Worm (Caenorhabditis elegans): ENCODE results near the gene C34C12.8.

Gene C34C12.8

DNA sequence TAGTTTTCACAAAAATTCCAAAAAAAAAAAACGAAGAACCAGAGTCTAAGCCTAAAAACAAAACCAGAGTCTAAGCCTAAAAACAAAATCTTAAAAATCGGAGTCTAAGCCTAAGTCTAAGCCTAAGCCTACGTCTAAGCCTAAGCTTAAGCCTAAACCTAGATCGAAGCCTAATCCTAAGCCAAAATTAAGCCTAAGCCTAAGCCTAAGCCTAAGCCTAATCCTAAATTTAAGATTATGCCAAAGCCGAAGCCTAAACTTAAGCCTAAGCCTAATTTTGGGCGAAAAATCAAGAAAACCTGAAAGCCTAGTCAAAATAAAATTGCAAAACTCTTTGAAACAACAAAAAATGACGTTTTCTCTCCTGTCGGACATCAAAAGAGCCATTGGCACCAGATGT, 17.2 kb downstream of the C34C12.8 start:
- TF ChIP-seq W03F9.2 (tag; optimal IDR thresholded peaks at IDR 0.05) = no peak
- no peak for TF ChIP-seq him-1 (tag; optimal IDR thresholded peaks at IDR 0.05)
- no peak for TF ChIP-seq dao-5 (tag; optimal IDR thresholded peaks at IDR 0.05)

DNA sequence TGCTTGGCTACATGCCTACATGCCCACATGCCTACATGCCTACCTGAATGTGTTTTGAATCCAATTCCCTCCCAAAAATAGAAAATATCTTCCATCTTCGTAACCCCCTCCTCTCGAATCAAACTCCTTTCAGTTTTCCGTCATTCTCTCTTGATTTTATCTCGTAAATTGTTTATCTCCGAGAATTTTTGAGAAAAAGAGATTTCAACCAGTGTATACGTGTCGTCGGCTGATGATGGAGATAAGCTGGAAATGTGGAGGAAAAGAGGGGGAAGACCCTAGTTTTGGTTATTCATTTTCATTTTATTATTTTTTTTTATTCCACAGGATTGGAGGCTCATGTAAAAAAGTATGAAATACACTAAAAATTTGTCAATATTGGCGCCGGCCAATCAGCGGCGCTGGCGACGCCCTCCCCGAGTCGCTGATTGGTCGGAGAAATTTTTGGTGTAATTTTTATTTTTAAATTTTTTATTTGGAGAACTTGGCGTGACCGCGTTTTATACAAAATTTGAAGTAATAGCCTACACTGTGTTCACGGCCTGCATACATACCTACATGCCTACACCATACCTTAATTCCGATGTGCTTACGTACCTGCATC, 18.7 kb downstream of the C34C12.8 start:
- no peak for TF ChIP-seq him-1 (tag; optimal IDR thresholded peaks at IDR 0.05)
- no peak for TF ChIP-seq W03F9.2 (tag; optimal IDR thresholded peaks at IDR 0.05)
- TF ChIP-seq dao-5 (tag; optimal IDR thresholded peaks at IDR 0.05) = no peak

DNA sequence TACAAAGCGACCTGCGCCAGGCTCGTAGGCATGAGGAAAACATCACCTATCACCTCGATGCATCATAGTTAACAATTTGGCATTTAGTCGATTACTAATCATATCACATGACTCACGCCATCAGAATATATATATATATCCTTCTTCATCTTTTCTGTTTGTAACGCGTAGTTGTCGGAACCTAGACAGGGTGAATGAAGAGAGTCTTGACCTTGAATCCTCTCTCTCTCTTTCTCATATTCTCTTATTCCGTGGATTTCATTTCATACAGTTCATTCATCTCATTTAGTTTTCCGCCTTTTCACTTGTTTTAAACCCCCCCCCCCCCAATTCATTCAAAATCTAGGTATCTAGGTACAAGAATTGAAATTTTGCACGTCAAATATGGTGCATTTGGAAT, 20.0 kb downstream of the C34C12.8 start:
- TF ChIP-seq him-1 (tag; optimal IDR thresholded peaks at IDR 0.05) = no peak

DNA sequence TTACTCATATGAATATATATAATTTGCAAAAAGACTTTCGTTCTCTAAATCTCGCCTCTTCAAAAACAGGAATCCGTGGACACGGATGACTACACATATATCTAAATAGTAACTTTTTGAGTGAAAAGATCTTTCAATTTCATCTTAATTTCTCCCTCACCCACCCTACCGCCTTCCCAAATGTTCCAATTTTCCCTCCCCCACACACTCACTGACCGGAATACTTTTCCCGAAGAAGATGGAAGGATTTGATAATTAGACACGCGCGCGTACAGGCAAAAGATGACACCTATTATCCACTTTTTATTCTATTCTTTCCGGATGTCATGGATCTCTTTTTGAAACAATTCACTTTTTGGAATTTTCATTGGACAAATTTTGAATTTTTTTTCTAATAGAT, 20.7 kb downstream of the C34C12.8 start:
- TF ChIP-seq dao-5 (tag; optimal IDR thresholded peaks at IDR 0.05) = no peak
- no peak for TF ChIP-seq W03F9.2 (tag; optimal IDR thresholded peaks at IDR 0.05)
- TF ChIP-seq him-1 (tag; optimal IDR thresholded peaks at IDR 0.05) = no peak

DNA sequence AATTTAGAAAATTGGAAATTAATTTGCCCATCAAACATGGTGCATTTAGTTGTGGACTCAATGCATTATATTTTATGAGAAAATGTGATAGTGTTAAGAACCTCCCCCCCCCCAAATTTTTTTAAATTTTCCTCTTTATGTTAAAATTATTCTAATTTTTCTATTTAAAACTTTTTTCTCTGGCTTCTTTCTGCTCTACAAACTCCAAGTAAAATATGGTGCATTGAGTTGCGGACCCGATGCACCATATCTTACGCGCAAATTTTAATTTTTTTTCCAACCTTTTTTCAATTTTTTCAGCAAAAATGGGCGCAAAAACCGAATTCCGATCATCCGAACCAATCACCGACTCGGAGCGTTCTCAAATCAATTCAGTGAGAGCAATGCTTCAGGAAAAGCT, 22.1 kb downstream of the C34C12.8 start, which contains the start of gene C34C12.6:
Gene C34C12.6, plus strand, starts transcription at position 301 of the 400 bp plus-strand sequence.
- TF ChIP-seq him-1 (tag; optimal IDR thresholded peaks at IDR 0.05) = no peak
- no peak for TF ChIP-seq dao-5 (tag; optimal IDR thresholded peaks at IDR 0.05)
- TF ChIP-seq W03F9.2 (tag; optimal IDR thresholded peaks at IDR 0.05) = no peak

DNA sequence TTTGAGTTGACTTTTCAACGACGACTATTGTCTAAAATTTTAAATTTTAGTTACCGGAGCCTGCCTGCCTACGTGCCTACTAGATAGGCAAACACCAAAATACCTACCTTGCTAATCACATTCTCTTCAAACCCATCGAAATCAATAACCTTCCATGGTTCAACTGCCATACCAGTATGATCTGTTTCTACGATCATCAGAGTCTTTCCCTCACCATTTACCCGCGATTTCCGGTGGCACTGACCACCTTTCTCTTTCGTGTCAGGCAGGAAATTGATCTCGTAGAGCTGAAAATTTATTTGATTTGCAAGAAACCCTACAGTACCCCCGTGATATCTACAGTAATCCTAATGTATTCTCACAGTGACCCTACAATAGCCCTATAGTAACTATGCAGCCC, 24.8 kb downstream of the C34C12.8 start:
- TF ChIP-seq dao-5 (tag; optimal IDR thresholded peaks at IDR 0.05) = no peak
- TF ChIP-seq him-1 (tag; optimal IDR thresholded peaks at IDR 0.05) = no peak
- no peak for TF ChIP-seq W03F9.2 (tag; optimal IDR thresholded peaks at IDR 0.05)

DNA sequence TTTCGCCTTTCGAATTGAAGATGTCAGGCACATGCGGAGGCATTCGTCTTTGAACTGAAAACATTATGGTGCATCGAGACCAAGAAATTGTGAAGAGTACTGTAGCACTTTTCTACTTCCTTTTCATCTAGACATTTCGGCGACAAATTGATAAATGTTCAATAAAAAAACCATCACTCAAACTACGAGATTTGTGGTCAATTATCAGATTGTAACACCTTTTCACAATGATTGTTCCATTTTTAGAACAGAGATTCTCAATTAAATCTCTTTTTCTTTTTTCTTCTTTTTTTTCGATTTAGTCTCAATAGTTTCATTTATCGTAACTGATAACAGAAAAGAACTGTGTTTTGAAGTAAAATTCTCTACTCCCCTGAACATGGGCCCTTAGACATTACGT, 25.8 kb downstream of the C34C12.8 start:
- TF ChIP-seq dao-5 (tag; optimal IDR thresholded peaks at IDR 0.05) (no peak), W03F9.2 (tag; optimal IDR thresholded peaks at IDR 0.05) (no peak)

DNA sequence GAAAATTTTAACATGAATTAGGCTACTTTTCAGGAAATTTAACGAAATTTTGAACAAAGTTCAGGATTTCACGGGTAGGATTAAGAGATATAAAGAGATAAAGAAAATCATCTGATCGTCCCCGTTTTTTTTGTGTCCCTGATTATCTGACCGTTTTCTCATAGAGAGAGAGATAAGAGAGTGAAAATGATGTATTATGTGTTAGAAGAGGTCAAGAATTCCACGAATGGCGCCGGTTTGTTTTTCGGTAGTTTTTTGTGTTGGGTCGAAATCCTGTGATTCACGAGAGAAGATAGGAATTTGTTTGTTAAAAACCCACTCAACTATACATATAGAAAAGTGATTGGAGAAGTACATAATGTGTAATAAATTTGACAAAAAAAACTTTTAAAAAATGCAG, 26.9 kb downstream of the C34C12.8 start:
- no peak for TF ChIP-seq dao-5 (tag; optimal IDR thresholded peaks at IDR 0.05)
- no peak for TF ChIP-seq W03F9.2 (tag; optimal IDR thresholded peaks at IDR 0.05)
- TF ChIP-seq him-1 (tag; optimal IDR thresholded peaks at IDR 0.05) = no peak

DNA sequence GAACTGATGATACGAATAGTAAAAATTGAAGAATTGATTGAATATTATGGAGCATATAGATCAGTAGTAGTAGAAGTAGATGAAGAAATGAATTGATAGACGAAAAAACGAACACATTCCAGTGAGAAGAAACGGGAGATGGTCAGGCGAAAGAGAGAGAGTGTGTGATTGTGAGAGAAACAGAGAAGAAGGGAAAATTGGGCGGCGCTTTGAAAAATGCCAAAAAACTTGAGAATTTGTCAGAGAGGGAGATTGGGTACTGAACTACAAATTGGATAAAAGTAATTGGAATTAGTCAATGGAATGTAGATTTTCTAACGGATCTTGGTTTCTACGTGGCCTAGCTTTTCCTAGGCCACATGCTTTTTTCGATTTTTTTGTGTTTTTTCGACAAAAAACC, 28.0 kb downstream of the C34C12.8 start, which contains the start of gene C34C12.7:
Gene C34C12.7, minus strand, starts transcription at position 118 of the 400 bp plus-strand sequence.
- TF ChIP-seq W03F9.2 (tag; optimal IDR thresholded peaks at IDR 0.05) (no peak), dao-5 (tag; optimal IDR thresholded peaks at IDR 0.05) (no peak), him-1 (tag; optimal IDR thresholded peaks at IDR 0.05) (no peak)

DNA sequence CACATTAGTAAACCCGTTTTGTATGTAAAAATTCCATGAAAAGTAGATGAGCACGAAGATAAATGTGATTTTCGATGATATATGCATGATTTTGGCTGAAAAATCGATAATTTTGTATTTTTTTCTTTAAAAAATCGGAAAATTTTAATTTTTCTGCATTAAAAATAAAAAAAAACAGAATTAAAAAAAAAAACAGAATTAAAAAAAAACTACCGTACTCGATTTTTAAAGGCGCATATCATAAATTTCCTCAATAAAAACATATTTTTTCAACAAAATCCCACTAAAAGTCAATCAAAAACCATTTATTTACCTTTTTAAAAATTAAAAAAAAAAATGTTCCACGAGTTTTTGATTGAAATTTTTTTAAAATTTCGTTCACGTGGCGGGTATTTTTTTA, 32.9 kb downstream of the C34C12.8 start, which contains the start of gene gly-14:
Gene gly-14, minus strand, starts transcription at position 101 of the 400 bp plus-strand sequence.
- TF ChIP-seq dao-5 (tag; optimal IDR thresholded peaks at IDR 0.05) (no peak), W03F9.2 (tag; optimal IDR thresholded peaks at IDR 0.05) (no peak), him-1 (tag; optimal IDR thresholded peaks at IDR 0.05) (no peak)

DNA sequence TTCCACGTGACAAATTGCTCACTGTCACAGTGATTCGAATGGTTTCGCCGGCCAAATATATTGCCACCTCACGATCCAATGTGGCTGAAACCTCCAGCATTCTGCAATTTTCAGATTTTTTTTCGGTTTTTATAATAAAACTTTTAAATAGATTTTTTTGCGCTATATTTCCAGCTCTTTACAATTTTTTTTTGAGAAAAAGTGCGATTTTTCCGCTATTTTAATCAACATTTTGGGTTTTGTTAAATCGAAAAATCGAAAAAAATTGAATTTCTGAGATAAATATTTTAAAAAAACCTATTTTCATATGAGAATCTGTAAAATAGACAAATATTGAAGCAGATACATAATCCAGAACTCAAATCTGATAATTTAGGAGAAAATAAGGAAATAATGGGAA, 38.8 kb downstream of the C34C12.8 start, which contains the start of gene M01F1.9:
Gene M01F1.9, minus strand, starts transcription at position 101 of the 400 bp plus-strand sequence.
- TF ChIP-seq dao-5 (tag; optimal IDR thresholded peaks at IDR 0.05) (no peak), him-1 (tag; optimal IDR thresholded peaks at IDR 0.05) (no peak), W03F9.2 (tag; optimal IDR thresholded peaks at IDR 0.05) (no peak)

DNA sequence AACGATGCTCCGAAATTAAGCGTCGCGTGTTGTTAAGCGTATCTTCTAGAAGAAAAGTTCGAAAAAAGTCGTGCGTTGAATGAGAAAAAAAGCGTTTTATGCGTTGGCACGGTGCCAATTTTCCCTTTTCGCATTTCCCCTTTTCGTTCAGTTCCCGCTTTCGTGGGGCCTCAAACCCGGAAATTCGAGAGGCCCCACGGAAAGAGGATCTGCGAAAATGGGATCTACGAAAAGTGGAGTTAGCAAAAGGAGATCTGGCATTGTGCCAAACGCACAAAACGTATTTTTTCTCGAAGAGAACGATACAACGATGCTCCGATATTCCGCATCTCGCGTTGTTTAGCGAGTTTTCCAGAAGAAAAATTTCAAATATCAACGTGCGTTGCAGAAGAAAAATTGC, 39.6 kb downstream of the C34C12.8 start:
- TF ChIP-seq W03F9.2 (tag; optimal IDR thresholded peaks at IDR 0.05) (no peak), dao-5 (tag; optimal IDR thresholded peaks at IDR 0.05) (no peak), him-1 (tag; optimal IDR thresholded peaks at IDR 0.05) (no peak)

DNA sequence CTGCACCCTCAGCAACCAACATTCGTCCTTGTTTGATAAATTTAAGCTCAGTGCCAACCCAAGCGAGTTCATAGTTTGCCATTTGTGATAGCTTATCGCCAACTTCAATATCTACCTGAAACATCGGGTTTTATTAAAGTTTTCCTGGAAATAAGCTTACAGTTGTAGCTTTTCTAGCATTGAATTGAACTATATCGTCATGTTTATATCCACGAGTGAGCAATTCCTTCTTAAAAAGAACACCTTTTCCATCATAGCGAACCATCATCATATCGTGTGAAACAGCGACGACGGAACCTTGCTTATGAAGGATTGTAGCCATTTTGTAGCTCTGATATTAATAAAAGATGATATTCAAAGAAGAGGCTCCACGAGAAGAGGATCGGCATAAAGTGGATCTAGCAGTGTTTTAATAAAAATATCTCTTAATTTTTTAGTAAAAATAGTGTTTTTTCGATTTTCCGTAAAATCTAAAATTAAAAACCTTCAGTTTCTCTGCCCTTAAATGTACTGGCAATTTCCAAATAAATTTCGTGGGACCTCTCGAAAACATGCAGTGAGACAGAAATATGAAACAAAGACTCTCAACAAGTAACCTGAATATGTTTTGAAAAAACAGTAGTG, 42.1 kb downstream of the C34C12.8 start, which contains the start of gene M01F1.8:
Gene M01F1.8, minus strand, starts transcription at position 335 of the 624 bp plus-strand sequence.
- TF ChIP-seq dao-5 (tag; optimal IDR thresholded peaks at IDR 0.05) = no peak
- TF ChIP-seq him-1 (tag; optimal IDR thresholded peaks at IDR 0.05) = no peak
- no peak for TF ChIP-seq W03F9.2 (tag; optimal IDR thresholded peaks at IDR 0.05)

DNA sequence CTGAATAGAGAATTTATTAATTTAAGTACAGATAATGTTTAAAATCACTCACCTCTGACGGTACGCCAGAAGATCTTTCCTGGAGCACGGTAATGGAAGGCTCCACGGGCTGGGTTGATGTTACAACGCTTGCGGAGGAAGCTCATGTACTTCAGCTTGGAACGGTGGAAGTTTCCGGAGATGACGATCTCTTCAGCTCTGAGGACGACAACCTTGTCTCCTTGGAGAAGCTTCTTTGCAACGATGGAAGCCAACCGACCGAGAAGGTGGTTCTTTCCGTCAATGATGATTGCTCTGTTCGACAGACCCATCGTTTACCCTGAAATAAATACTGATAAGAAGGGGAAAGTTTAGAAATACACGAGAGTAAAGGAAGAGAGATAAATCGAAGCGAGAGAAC, 43.1 kb downstream of the C34C12.8 start, which contains the start of gene rpl-16:
Gene rpl-16, minus strand, starts transcription at position 319 of the 400 bp plus-strand sequence.
- TF ChIP-seq him-1 (tag; optimal IDR thresholded peaks at IDR 0.05) = no peak
- no peak for TF ChIP-seq dao-5 (tag; optimal IDR thresholded peaks at IDR 0.05)
- no peak for TF ChIP-seq W03F9.2 (tag; optimal IDR thresholded peaks at IDR 0.05)

Data from whole organism, L4/young adult.